Worm (Caenorhabditis elegans): ENCODE results near the gene sfrp-1.

ce11 chrIV:6372993-6373392 is 29.2 kb downstream of the sfrp-1 start, which contains the start of gene smg-3:
- no peak for TF ChIP-seq egl-27 (tag; optimal IDR thresholded peaks at IDR 0.05)
- no peak for TF ChIP-seq ztf-11 (tag; optimal IDR thresholded peaks at IDR 0.05)
- TF ChIP-seq mab-5 (tag; optimal IDR thresholded peaks at IDR 0.05), result no peak
- no peak for TF ChIP-seq ama-1 (optimal IDR thresholded peaks at IDR 0.05)
- no peak for TF ChIP-seq nhr-237 (tag; optimal IDR thresholded peaks at IDR 0.05)
